Fruit fly (Drosophila melanogaster): Measurements from ENCODE around the gene CG4511.

CG4511 gene

DNA sequence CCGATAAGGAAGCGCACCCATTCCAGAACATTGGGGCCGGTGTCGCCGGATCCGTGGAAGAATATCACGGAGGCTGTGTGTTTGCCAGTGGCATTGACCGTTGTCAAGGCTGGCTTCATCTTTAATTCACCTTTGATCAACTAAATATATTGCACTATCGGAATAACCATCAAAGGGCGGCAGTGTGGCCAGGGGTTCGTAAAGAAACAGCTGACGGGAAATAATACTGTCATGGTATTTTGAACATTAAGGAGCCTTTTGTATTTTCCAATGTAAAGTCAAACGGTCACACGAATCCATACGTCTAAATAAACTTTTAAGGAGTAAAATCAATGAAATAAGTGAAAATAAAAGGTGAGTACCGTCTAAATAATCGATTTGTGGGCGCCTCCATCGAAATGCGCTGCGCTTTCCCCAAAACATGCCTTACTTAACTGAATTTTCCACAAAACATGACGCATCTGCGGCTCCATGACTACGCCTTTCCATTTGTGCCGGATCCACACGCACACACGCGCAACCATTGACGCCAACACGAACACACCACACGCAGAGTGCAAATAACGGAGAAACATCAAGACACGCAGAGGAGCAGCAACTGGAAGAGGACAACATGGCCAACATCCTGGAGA is at the start of gene CG4511, which contains the start of gene CG6567 (continued):
- no peak for TF ChIP-seq Doc3 (GFP tag; IDR thresholded peaks at IDR 0.05; ENCODE audit: partially characterized antibody)
- TF ChIP-seq Atf3 (GFP tag; optimal IDR thresholded peaks at IDR 0.05), result no peak
- TF ChIP-seq da (GFP tag; optimal IDR thresholded peaks at IDR 0.05), result no peak
- no peak for TF ChIP-seq CG4328 (GFP tag; optimal IDR thresholded peaks at IDR 0.05)
- TF ChIP-seq Dip2 (GFP tag; IDR thresholded peaks at IDR 0.05), result no peak
- TF ChIP-seq Dad (GFP tag; optimal IDR thresholded peaks at IDR 0.05), result no peak
- TF ChIP-seq CG14014 (GFP tag; IDR thresholded peaks at IDR 0.05), result no peak
- TF ChIP-seq CG4820 (GFP tag; optimal IDR thresholded peaks at IDR 0.05), result no peak
- no peak for TF ChIP-seq Lim3 (GFP tag; IDR thresholded peaks at IDR 0.05)
- no peak for TF ChIP-seq CG7745 (tag; optimal IDR thresholded peaks at IDR 0.05)
- TF ChIP-seq CG13287 (GFP tag; IDR thresholded peaks at IDR 0.05; ENCODE audit: partially characterized antibody), result peak; percentile 36; the same call in 1 of the 2 replicates
- no peak; the same call in 2 of the 3 replicates for TF ChIP-seq CG6791 (GFP tag; IDR thresholded peaks at IDR 0.05; ENCODE audit: partially characterized antibody)
- no peak for TF ChIP-seq Fer3 (tag; optimal IDR thresholded peaks at IDR 0.05)
- no peak for TF ChIP-seq dan (GFP tag; IDR thresholded peaks at IDR 0.05)
- no peak for TF ChIP-seq CG10147 (GFP tag; optimal IDR thresholded peaks at IDR 0.05)
- no peak for TF ChIP-seq CG11093 (GFP tag; IDR thresholded peaks at IDR 0.05)
- no peak for TF ChIP-seq CG12236 (GFP tag; optimal IDR thresholded peaks at IDR 0.05)
- TF ChIP-seq Hr39 (optimal IDR thresholded peaks at IDR 0.05), result no peak
- TF ChIP-seq CG3995 (GFP tag; optimal IDR thresholded peaks at IDR 0.05), result no peak
- no peak for TF ChIP-seq CG17385 (GFP tag; optimal IDR thresholded peaks at IDR 0.05)
- TF ChIP-seq Ets65A (GFP tag), result no peak
- no peak for TF ChIP-seq CG5180 (GFP tag; optimal IDR thresholded peaks at IDR 0.05)
- no peak for TF ChIP-seq CG14860 (GFP tag; IDR thresholded peaks at IDR 0.05; ENCODE audit: partially characterized antibody)
- no peak for TF ChIP-seq eyg (GFP tag; optimal IDR thresholded peaks at IDR 0.05)
- TF ChIP-seq CG33213 (GFP tag; optimal IDR thresholded peaks at IDR 0.05), result no peak
- TF ChIP-seq MESR4 (GFP tag; optimal IDR thresholded peaks at IDR 0.05), result peak; percentile 68
- no peak for TF ChIP-seq usp (GFP tag; optimal IDR thresholded peaks at IDR 0.05)
- no peak for TF ChIP-seq CG8478 (optimal IDR thresholded peaks at IDR 0.05)
- TF ChIP-seq chm (GFP tag; IDR thresholded peaks at IDR 0.05), result no peak
- TF ChIP-seq CTCF (GFP tag; optimal IDR thresholded peaks at IDR 0.05), result no peak
- TF ChIP-seq nerfin-1 (tag; optimal IDR thresholded peaks at IDR 0.05), result no peak
- TF ChIP-seq oc (tag; optimal IDR thresholded peaks at IDR 0.05), result no peak
- no peak for TF ChIP-seq mirr (GFP tag; optimal IDR thresholded peaks at IDR 0.05)
- TF ChIP-seq CG6175 (GFP tag; IDR thresholded peaks at IDR 0.05), result 0 out of 3 replicates have a peak, but pooled peaks have one; percentile 16
- TF ChIP-seq CG6765 (GFP tag; optimal IDR thresholded peaks at IDR 0.05), result no peak
- TF ChIP-seq Opbp (GFP tag; IDR thresholded peaks at IDR 0.05; ENCODE audit: partially characterized antibody), result no peak
- TF ChIP-seq ash1 (GFP tag; optimal IDR thresholded peaks at IDR 0.05), result no peak
- TF ChIP-seq cato (GFP tag; optimal IDR thresholded peaks at IDR 0.05; ENCODE audit: borderline replicate concordance), result no peak
- TF ChIP-seq CG33557 (GFP tag; optimal IDR thresholded peaks at IDR 0.05), result no peak
- TF ChIP-seq CG42726 (GFP tag; IDR thresholded peaks at IDR 0.05; ENCODE audit: partially characterized antibody), result no peak
- TF ChIP-seq CG9727 (GFP tag; optimal IDR thresholded peaks at IDR 0.05), result no peak
- TF ChIP-seq CG15479 (GFP tag; optimal IDR thresholded peaks at IDR 0.05), result no peak
- no peak for TF ChIP-seq ato (GFP tag; IDR thresholded peaks at IDR 0.05; ENCODE audit: partially characterized antibody)
- no peak for TF ChIP-seq CG15696 (tag; optimal IDR thresholded peaks at IDR 0.05)
- TF ChIP-seq Max (GFP tag; optimal IDR thresholded peaks at IDR 0.05), result no peak
- TF ChIP-seq CG17359 (tag; optimal IDR thresholded peaks at IDR 0.05), result no peak
- TF ChIP-seq vfl (GFP tag; optimal IDR thresholded peaks at IDR 0.05), result no peak
- TF ChIP-seq CG30020 (tag; optimal IDR thresholded peaks at IDR 0.05), result no peak
- TF ChIP-seq lov (optimal IDR thresholded peaks at IDR 0.05), result no peak
- TF ChIP-seq lov (GFP tag; IDR thresholded peaks at IDR 0.05), result no peak
- no peak for TF ChIP-seq Nf-YC (tag; optimal IDR thresholded peaks at IDR 0.05)

Data from whole organism, embryonic.